Fruit fly (Drosophila melanogaster): ENCODE results near the gene CG15172.

The CG15172 gene

dm6 chr2L:19002959-19003371, 19.3 kb upstream of the CG15172 start, which contains the start of gene CG31793 (continued):
- peak; percentile 54; the same call in 1 of the 2 replicates for TF ChIP-seq ranshi (GFP tag; IDR thresholded peaks at IDR 0.05)
- TF ChIP-seq CG13424 (tag; optimal IDR thresholded peaks at IDR 0.05): peak; percentile 60
- TF ChIP-seq CG15011 (GFP tag; optimal IDR thresholded peaks at IDR 0.05): peak; percentile 5
- peak; percentile 52 for TF ChIP-seq CG17359 (tag; optimal IDR thresholded peaks at IDR 0.05)
- TF ChIP-seq CG6689 (GFP tag; IDR thresholded peaks at IDR 0.05): peak; percentile 39; the same call in 1 of the 2 replicates
- no peak for TF ChIP-seq kay (GFP tag; optimal IDR thresholded peaks at IDR 0.05)

DNA sequence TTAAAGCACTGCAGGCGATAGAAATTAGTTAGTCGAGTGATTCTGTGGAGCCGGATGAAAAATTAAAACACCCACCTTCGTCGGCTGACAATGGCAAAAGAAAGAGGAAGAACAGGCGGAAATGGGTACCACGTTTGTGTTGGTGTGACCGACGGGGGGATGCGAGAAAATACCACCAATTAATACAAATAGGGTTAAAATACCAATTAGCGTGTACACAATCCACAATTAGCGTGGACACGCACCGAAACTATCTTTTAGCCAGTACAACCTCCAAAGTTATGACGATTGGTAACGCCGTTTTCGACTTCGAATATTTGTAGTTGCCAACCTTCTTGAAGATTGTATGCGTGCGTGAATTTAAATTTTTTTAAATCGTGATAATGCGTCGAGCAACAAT, 13.1 kb upstream of the CG15172 start, which contains the start of gene RpL30:
RpL30 (minus strand) TSS at position 177 of the 400 bp plus-strand sequence.
- TF ChIP-seq HLH3B (GFP tag; IDR thresholded peaks at IDR 0.05) (peak; percentile 80), wdn (GFP tag; IDR thresholded peaks at IDR 0.05) (peak; percentile 85), Hmx (GFP tag; optimal IDR thresholded peaks at IDR 0.05) (no peak), CG14860 (GFP tag; IDR thresholded peaks at IDR 0.05; ENCODE audit: partially characterized antibody) (no peak), ab (GFP tag; optimal IDR thresholded peaks at IDR 0.05) (peak; percentile 35), gsb-n (tag; optimal IDR thresholded peaks at IDR 0.05) (peak; percentile 91), CG8478 (optimal IDR thresholded peaks at IDR 0.05) (peak; percentile 65), CG14050 (GFP tag; IDR thresholded peaks at IDR 0.05) (peak; percentile 82), fd3F (GFP tag; optimal IDR thresholded peaks at IDR 0.05) (peak; percentile 73), CG14965 (GFP tag; optimal IDR thresholded peaks at IDR 0.05; ENCODE audit: borderline replicate concordance) (peak; percentile 85), otp (GFP tag; IDR thresholded peaks at IDR 0.05) (peak; percentile 94), nau (GFP tag; optimal IDR thresholded peaks at IDR 0.05) (peak; percentile 91), Six4 (GFP tag; optimal IDR thresholded peaks at IDR 0.05) (peak; percentile 73), CG1024 (GFP tag; IDR thresholded peaks at IDR 0.05) (peak; percentile 71), CG10267 (tag; optimal IDR thresholded peaks at IDR 0.05) (peak; percentile 92), oc (tag; optimal IDR thresholded peaks at IDR 0.05) (peak; percentile 75), rib (GFP tag; IDR thresholded peaks at IDR 0.05) (peak; percentile 76), CG43689 (GFP tag; IDR thresholded peaks at IDR 0.05) (peak; percentile 55; the same call in 1 of the 2 replicates), CG8924 (tag; optimal IDR thresholded peaks at IDR 0.05) (peak; percentile 87), fd102C (GFP tag; optimal IDR thresholded peaks at IDR 0.05) (peak; percentile 89), Kr (GFP tag; optimal IDR thresholded peaks at IDR 0.05) (peak; percentile 94), CG9876 (GFP tag; optimal IDR thresholded peaks at IDR 0.05) (peak; percentile 94), CG14667 (GFP tag; IDR thresholded peaks at IDR 0.05) (peak; percentile 54), CG13775 (GFP tag; optimal IDR thresholded peaks at IDR 0.05) (peak; percentile 94), CG1233 (GFP tag; optimal IDR thresholded peaks at IDR 0.05) (peak; percentile 93), CTCF (GFP tag; optimal IDR thresholded peaks at IDR 0.05) (peak; percentile 72), CG5953 (GFP tag; IDR thresholded peaks at IDR 0.05) (peak; percentile 89), Taf1 (GFP tag; IDR thresholded peaks at IDR 0.05) (peak; percentile 37; the same call in 1 of the 2 replicates), CG16815 (GFP tag; optimal IDR thresholded peaks at IDR 0.05) (peak; percentile 59), CG11723 (GFP tag; optimal IDR thresholded peaks at IDR 0.05) (peak; percentile 89), NC2α (GFP tag; optimal IDR thresholded peaks at IDR 0.05) (peak; percentile 91), CG42726 (GFP tag; IDR thresholded peaks at IDR 0.05; ENCODE audit: partially characterized antibody) (peak; percentile 55), CG7928 (GFP tag; optimal IDR thresholded peaks at IDR 0.05) (peak; percentile 75), Dll (GFP tag; IDR thresholded peaks at IDR 0.05; ENCODE audit: partially characterized antibody) (peak; percentile 74; the same call in 3 of the 4 replicates), pho (GFP tag; optimal IDR thresholded peaks at IDR 0.05) (peak; percentile 89), row (GFP tag; IDR thresholded peaks at IDR 0.05) (peak; percentile 60), pita (GFP tag; optimal IDR thresholded peaks at IDR 0.05) (peak; percentile 100), Elba2 (GFP tag; optimal IDR thresholded peaks at IDR 0.05) (peak; percentile 70), CG6683 (GFP tag; optimal IDR thresholded peaks at IDR 0.05) (peak; percentile 92), prd (optimal IDR thresholded peaks at IDR 0.05) (no peak), prd (GFP tag; IDR thresholded peaks at IDR 0.05) (peak; percentile 71), CG10979 (tag; optimal IDR thresholded peaks at IDR 0.05) (peak; percentile 80), Nf-YB (GFP tag; optimal IDR thresholded peaks at IDR 0.05) (peak; percentile 80), CG12769 (tag; optimal IDR thresholded peaks at IDR 0.05) (peak; percentile 94)
